Worm (Caenorhabditis elegans): Measurements from ENCODE around the gene srg-40.

ce11 chrV:11164475-11164874, at the start of gene srg-40:
- TF ChIP-seq unc-39 (tag; optimal IDR thresholded peaks at IDR 0.05) (no peak), ham-2 (GFP tag; optimal IDR thresholded peaks at IDR 0.05) (no peak), pha-4 (tag; optimal IDR thresholded peaks at IDR 0.05) (no peak), ces-1 (GFP tag; optimal IDR thresholded peaks at IDR 0.05) (no peak), elt-3 (tag; optimal IDR thresholded peaks at IDR 0.05) (no peak), nhr-12 (tag; optimal IDR thresholded peaks at IDR 0.05) (no peak)
